Worm (Caenorhabditis elegans) whole organism, early embryonic: Measurements from ENCODE around the gene sru-25.

ENCODE experiments used
- ama-1 ChIP-seq: fragments of 150-350 bp; optimal IDR thresholded peaks from 2 replicates; lab custom pipeline; 2014
- flt-1 ChIP-seq: fragments of 200-800 bp; sonication (Bioruptor generic); IDR thresholded peaks from 2 replicates; pipeline ENCODE4 v1.3.6; 2022; ENCODE audit warnings: missing genetic modification characterization, missing compliant biosample characterization
- hmg-4 ChIP-seq: fragments of 200-800 bp; sonication (Bioruptor generic); optimal IDR thresholded peaks from 2 replicates; lab custom pipeline; 2018; ENCODE audit warnings: mild to moderate bottlenecking, missing genetic modification characterization, missing compliant biosample characterization
- scrt-1 ChIP-seq: fragments of 200-800 bp; sonication (Bioruptor generic); IDR thresholded peaks from 2 replicates; pipeline ENCODE4 v1.3.6; 2022; ENCODE audit warnings: missing genetic modification characterization, missing compliant biosample characterization

DNA sequence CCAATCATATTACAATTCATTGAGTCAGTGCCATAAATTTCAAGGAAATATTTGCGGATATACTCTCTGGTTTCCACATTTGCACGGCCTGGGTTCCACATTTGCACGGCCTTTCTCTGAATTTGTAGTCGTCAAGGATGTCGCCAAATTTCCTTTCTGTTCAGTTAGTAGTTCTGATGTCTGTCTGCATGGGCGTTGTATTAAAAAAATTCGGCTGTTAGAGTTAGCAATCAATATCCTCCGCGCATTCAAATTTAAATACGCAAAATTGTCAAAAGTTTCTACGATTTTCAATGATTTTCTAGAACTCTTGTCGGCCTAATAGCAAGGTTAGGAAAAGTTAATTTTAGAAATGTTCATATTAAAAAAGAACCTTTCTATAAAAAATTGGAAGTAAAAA, 21.8 kb upstream of the sru-25 start, which contains the start of gene srj-52:
- TF ChIP-seq hmg-4 (GFP tag; lab: Kevin White, UChicago) (no peak), flt-1 (no peak), ama-1 (lab: Kevin White, UChicago) (no peak), scrt-1 (GFP tag; lab: Robert Waterston, UW) (no peak)
